Fruit fly (Drosophila melanogaster): ENCODE measurements around the gene CycY.

CycY gene

dm6 chr2L:11813665-11814087, at the start of gene CycY:
Gene CycY (minus strand): TSS chr2L:11813780.
- TF ChIP-seq CG17801 (GFP tag; optimal IDR thresholded peaks at IDR 0.05; ENCODE audit: partially characterized antibody), result no peak

- no peak for TF ChIP-seq CG17801 (GFP tag; optimal IDR thresholded peaks at IDR 0.05; ENCODE audit: partially characterized antibody)
These were observed 39.5 kb upstream of the CycY start, which contains the start of gene CG42751 for dm6 chr2L:11853130-11853529. Gene CG42751 (plus strand): TSS chr2L:11853430.

- TF ChIP-seq CG17801 (GFP tag; optimal IDR thresholded peaks at IDR 0.05; ENCODE audit: partially characterized antibody), result no peak
These were observed 36.1 kb upstream of the CycY start, which contains the start of gene Mal-B2 for dm6 chr2L:11849658-11850057. Gene Mal-B2 (plus strand): TSS chr2L:11849958.

dm6 chr2L:11846926-11847325, 33.3 kb upstream of the CycY start, which contains the start of gene Mal-B1:
Gene Mal-B1 (plus strand): TSS chr2L:11847226.
- TF ChIP-seq CG17801 (GFP tag; optimal IDR thresholded peaks at IDR 0.05; ENCODE audit: partially characterized antibody), result no peak

dm6 chr2L:11845159-11845788, 31.7 kb upstream of the CycY start:
- no peak for TF ChIP-seq CG17801 (GFP tag; optimal IDR thresholded peaks at IDR 0.05; ENCODE audit: partially characterized antibody)

- TF ChIP-seq CG17801 (GFP tag; optimal IDR thresholded peaks at IDR 0.05; ENCODE audit: partially characterized antibody), result no peak
These were observed 30.7 kb upstream of the CycY start for dm6 chr2L:11844278-11844677.

dm6 chr2L:11842291-11843187, 29.0 kb upstream of the CycY start, which contains the start of the genes CG44008, CG14933, CG46426 and CG42486:
Gene CG44008 (minus strand): TSS chr2L:11842445.
Gene CG14933 (plus strand): TSS chr2L:11842828.
Gene CG46426 (plus strand): TSS chr2L:11842828.
Gene CG42486 (plus strand): TSS chr2L:11843137.
- no peak for TF ChIP-seq CG17801 (GFP tag; optimal IDR thresholded peaks at IDR 0.05; ENCODE audit: partially characterized antibody)

dm6 chr2L:11841538-11841937, 28.0 kb upstream of the CycY start:
- no peak for TF ChIP-seq CG17801 (GFP tag; optimal IDR thresholded peaks at IDR 0.05; ENCODE audit: partially characterized antibody)

- TF ChIP-seq CG17801 (GFP tag; optimal IDR thresholded peaks at IDR 0.05; ENCODE audit: partially characterized antibody), result no peak
These were observed 26.8 kb upstream of the CycY start, which contains the start of gene CG31704 for dm6 chr2L:11840391-11840790. Gene CG31704 (plus strand): TSS chr2L:11840691.

- no peak for TF ChIP-seq CG17801 (GFP tag; optimal IDR thresholded peaks at IDR 0.05; ENCODE audit: partially characterized antibody)
These were observed 26.0 kb upstream of the CycY start, which contains the start of gene Sfp33A3 for dm6 chr2L:11839612-11840011. Gene Sfp33A3 (plus strand): TSS chr2L:11839912.

- no peak for TF ChIP-seq CG17801 (GFP tag; optimal IDR thresholded peaks at IDR 0.05; ENCODE audit: partially characterized antibody)
These were observed 23.8 kb upstream of the CycY start, which contains the start of gene Sfp33A2 for dm6 chr2L:11837413-11837812. Gene Sfp33A2 (plus strand): TSS chr2L:11837713.

dm6 chr2L:11836943-11837342, 23.4 kb upstream of the CycY start, which contains the start of gene Sfp33A4:
Gene Sfp33A4 (plus strand): TSS chr2L:11837243.
- TF ChIP-seq CG17801 (GFP tag; optimal IDR thresholded peaks at IDR 0.05; ENCODE audit: partially characterized antibody), result no peak

dm6 chr2L:11834308-11834707, 20.7 kb upstream of the CycY start, which contains the start of gene CG45012:
Gene CG45012 (plus strand): TSS chr2L:11834608.
- TF ChIP-seq CG17801 (GFP tag; optimal IDR thresholded peaks at IDR 0.05; ENCODE audit: partially characterized antibody), result no peak

- no peak for TF ChIP-seq CG17801 (GFP tag; optimal IDR thresholded peaks at IDR 0.05; ENCODE audit: partially characterized antibody)
These were observed 20.2 kb upstream of the CycY start, which contains the start of gene CG45011 for dm6 chr2L:11833786-11834185. Gene CG45011 (plus strand): TSS chr2L:11834086.

dm6 chr2L:11829277-11829676, 15.7 kb upstream of the CycY start, which contains the start of gene esc:
Gene esc (minus strand): TSS chr2L:11829405.
- TF ChIP-seq CG17801 (GFP tag; optimal IDR thresholded peaks at IDR 0.05; ENCODE audit: partially characterized antibody), result no peak
